Worm (Caenorhabditis elegans) whole organism, young adult: Measurements from ENCODE around the gene F42G8.8.

Experiments
- egl-18 ChIP-seq: fragments of 200-800 bp; sonication (Bioruptor generic); IDR thresholded peaks from 2 replicates; pipeline ENCODE4 v1.3.6; 2022; ENCODE audit warnings: missing genetic modification reagents, missing genetic modification characterization, missing compliant biosample characterization
- hlh-12 ChIP-seq: sonication (generic microtip); optimal IDR thresholded peaks from 2 replicates; lab custom pipeline; 2016; ENCODE audit warnings: missing genetic modification characterization, missing compliant biosample characterization
- snpc-1.1 ChIP-seq: sonication (generic microtip); optimal IDR thresholded peaks from 2 replicates; lab custom pipeline; 2017; ENCODE audit warnings: missing genetic modification characterization, mild to moderate bottlenecking, missing compliant biosample characterization, antibody characterized with exemption, moderate library complexity, missing genotype, missing genetic modification reagents; ENCODE audit not compliant: insufficient read depth
- unc-62 ChIP-seq: fragments of 150-350 bp; optimal IDR thresholded peaks from 2 replicates; lab custom pipeline; 2014; ENCODE audit warnings: missing biosample characterization, missing genetic modification reagents, missing genetic modification characterization

DNA sequence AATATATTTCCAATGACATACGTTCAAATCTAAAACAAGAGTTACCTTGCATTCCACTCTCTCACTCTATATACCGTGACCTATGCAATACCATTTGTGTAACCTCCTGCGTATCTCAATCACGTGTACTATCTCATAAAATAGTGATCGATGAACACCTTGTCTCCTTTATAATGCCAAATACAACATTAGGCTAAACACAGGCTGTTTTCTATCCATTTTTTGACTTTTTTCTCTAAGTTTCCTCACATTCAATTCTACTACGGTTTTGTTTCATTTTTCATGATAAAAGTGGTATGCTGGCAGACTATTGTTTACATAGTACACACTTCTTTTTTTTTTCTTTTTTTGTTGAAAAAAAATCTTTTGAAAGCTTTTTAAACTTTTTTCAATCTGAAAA, 27.4 kb downstream of the F42G8.8 start:
- TF ChIP-seq hlh-12 (tag; lab: Kevin White, UChicago) = no peak
- no peak for TF ChIP-seq unc-62 (GFP tag; lab: Kevin White, UChicago)
- TF ChIP-seq egl-18 (GFP tag; lab: Robert Waterston, UW) = no peak
- TF ChIP-seq snpc-1.1 (tag; lab: Kevin White, UChicago) = no peak
